Worm (Caenorhabditis elegans) whole organism, L4/young adult: Measurements from ENCODE around the gene sex-1.

ENCODE experiments used
- W03F9.2 ChIP-seq: fragments of 150-350 bp; optimal IDR thresholded peaks from 2 replicates; lab custom pipeline; 2014; ENCODE audit warnings: missing biosample characterization, missing genetic modification characterization
- dao-5 ChIP-seq: sonication (generic microtip); optimal IDR thresholded peaks from 2 replicates; lab custom pipeline; 2016; ENCODE audit warnings: missing genotype, missing genetic modification characterization, moderate library complexity, missing compliant biosample characterization
- him-1 ChIP-seq: sonication (generic microtip); optimal IDR thresholded peaks from 2 replicates; lab custom pipeline; 2016; ENCODE audit warnings: missing genotype, missing genetic modification reagents, missing genetic modification characterization, missing compliant biosample characterization

- no peak for TF ChIP-seq W03F9.2 (tag; lab: Kevin White, UChicago)
- no peak for TF ChIP-seq him-1 (tag; lab: Kevin White, UChicago)
- no peak for TF ChIP-seq dao-5
Measured at ce11 chrX:10249685-10250084, 44.5 kb upstream of the sex-1 start.
